Fruit fly (Drosophila melanogaster): ENCODE results near the gene pho.
A peak's percentile ranks its signal among the peaks of the same experiment; 100 is the strongest.

Gene pho

DNA sequence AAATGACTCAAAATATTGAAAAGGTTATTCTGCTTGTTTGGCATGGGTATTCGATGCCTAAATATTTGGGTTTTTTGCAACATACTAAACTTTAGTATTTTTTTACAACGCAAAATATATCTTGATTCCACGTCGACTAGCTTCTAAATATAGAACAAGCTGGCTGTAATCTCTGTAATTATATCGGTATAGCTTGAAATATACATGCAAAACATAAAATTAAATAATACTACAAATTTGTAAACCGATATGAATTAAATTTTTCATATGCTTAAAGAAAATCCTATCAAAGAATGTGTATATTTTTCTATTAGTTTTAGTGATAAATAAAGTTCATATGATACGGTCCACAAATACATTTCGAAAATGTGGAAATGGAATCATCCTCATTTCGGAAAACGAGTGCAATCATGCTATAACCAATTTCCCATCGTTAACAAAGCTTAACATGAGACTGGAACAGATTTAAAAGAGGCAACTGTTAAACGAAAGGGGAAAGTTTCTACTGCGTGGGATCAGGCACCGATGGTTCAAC lies at the start of gene pho (continued):
- no peak for TF ChIP-seq CG1792 (GFP tag; optimal IDR thresholded peaks at IDR 0.05)
- no peak for TF ChIP-seq CG4282 (GFP tag; optimal IDR thresholded peaks at IDR 0.05)
- TF ChIP-seq amos (GFP tag; IDR thresholded peaks at IDR 0.05; ENCODE audit: partially characterized antibody), result no peak
- TF ChIP-seq Mad (GFP tag; optimal IDR thresholded peaks at IDR 0.05), result peak; percentile 3
- no peak for TF ChIP-seq CG43689 (GFP tag; IDR thresholded peaks at IDR 0.05)
- TF ChIP-seq Bdp1 (GFP tag; optimal IDR thresholded peaks at IDR 0.05), result no peak
- no peak for TF ChIP-seq Hmx (GFP tag; optimal IDR thresholded peaks at IDR 0.05)
- TF ChIP-seq klu (GFP tag; IDR thresholded peaks at IDR 0.05), result no peak
- peak; percentile 33 for TF ChIP-seq CG3995 (GFP tag; optimal IDR thresholded peaks at IDR 0.05)
- TF ChIP-seq az2 (GFP tag; optimal IDR thresholded peaks at IDR 0.05), result no peak
- TF ChIP-seq HmgZ (tag; optimal IDR thresholded peaks at IDR 0.05), result no peak
- TF ChIP-seq MBD-R2 (GFP tag; IDR thresholded peaks at IDR 0.05), result no peak
- no peak for TF ChIP-seq Ada2b (GFP tag; IDR thresholded peaks at IDR 0.05)
- no peak for TF ChIP-seq ems (GFP tag; optimal IDR thresholded peaks at IDR 0.05)
- TF ChIP-seq CG2120 (GFP tag; optimal IDR thresholded peaks at IDR 0.05), result peak; percentile 43
- no peak for TF ChIP-seq jigr1 (GFP tag; IDR thresholded peaks at IDR 0.05)
- no peak for TF ChIP-seq sob (GFP tag; IDR thresholded peaks at IDR 0.05)
- TF ChIP-seq CG15269 (tag; optimal IDR thresholded peaks at IDR 0.05), result no peak
- no peak for TF ChIP-seq ac (GFP tag; optimal IDR thresholded peaks at IDR 0.05)

DNA sequence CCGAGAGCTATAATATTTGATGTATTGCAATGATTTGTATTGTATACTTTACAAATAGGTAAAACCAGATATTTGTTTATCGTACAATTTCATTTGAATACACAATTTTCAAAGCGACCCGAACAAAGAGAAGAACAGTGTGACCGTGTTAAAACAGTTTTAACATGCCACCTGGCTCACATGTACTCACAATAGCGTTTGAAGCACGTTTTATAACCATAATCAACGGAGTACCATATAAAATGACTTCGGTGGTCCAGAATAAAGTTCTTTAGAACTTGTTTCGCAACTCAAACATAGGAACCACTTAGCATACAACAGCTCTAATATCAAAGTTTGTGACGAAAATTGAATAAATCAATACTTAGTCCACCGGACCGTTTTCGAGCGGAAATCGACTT lies 49.1 kb upstream of the pho start, which contains the start of the genes Dyrk3 and Cadps:
TSS of gene Dyrk3 (minus strand) at position 150 of the 401 bp plus-strand sequence.
TSS of gene Cadps (plus strand) at position 274 of the 401 bp plus-strand sequence.
- TF ChIP-seq jumu (GFP tag; optimal IDR thresholded peaks at IDR 0.05), result no peak
- TF ChIP-seq gfzf (GFP tag; optimal IDR thresholded peaks at IDR 0.05), result peak; percentile 74
- no peak for TF ChIP-seq CG1792 (GFP tag; optimal IDR thresholded peaks at IDR 0.05)
- no peak for TF ChIP-seq CG10321 (GFP tag; IDR thresholded peaks at IDR 0.05)
- TF ChIP-seq MBD-R2 (GFP tag; IDR thresholded peaks at IDR 0.05), result peak; percentile 44; the same call in 1 of the 2 replicates
- peak; percentile 91 for TF ChIP-seq MESR4 (GFP tag; optimal IDR thresholded peaks at IDR 0.05)
- no peak for TF ChIP-seq CG12071 (GFP tag; optimal IDR thresholded peaks at IDR 0.05)
- no peak for TF ChIP-seq CG6272 (GFP tag; IDR thresholded peaks at IDR 0.05)
- TF ChIP-seq CG34224 (GFP tag; IDR thresholded peaks at IDR 0.05; ENCODE audit: partially characterized antibody), result no peak
- no peak for TF ChIP-seq Mes4 (GFP tag; optimal IDR thresholded peaks at IDR 0.05)
- TF ChIP-seq CG14860 (GFP tag; IDR thresholded peaks at IDR 0.05; ENCODE audit: partially characterized antibody), result no peak
- no peak for TF ChIP-seq Atf3 (GFP tag; optimal IDR thresholded peaks at IDR 0.05)
- no peak for TF ChIP-seq Fer3 (tag; optimal IDR thresholded peaks at IDR 0.05)
- peak; percentile 78 for TF ChIP-seq CG4617 (GFP tag; optimal IDR thresholded peaks at IDR 0.05; ENCODE audit: borderline replicate concordance)
- TF ChIP-seq unpg (GFP tag; optimal IDR thresholded peaks at IDR 0.05), result no peak
- TF ChIP-seq maf-S (GFP tag; optimal IDR thresholded peaks at IDR 0.05), result no peak
- peak; percentile 75 for TF ChIP-seq pfk (GFP tag; optimal IDR thresholded peaks at IDR 0.05)
- no peak for TF ChIP-seq CG5180 (GFP tag; optimal IDR thresholded peaks at IDR 0.05)
- TF ChIP-seq dpn (GFP tag; optimal IDR thresholded peaks at IDR 0.05), result no peak
- TF ChIP-seq Chrac-16 (GFP tag; optimal IDR thresholded peaks at IDR 0.05), result no peak
- no peak for TF ChIP-seq CG2129 (GFP tag; IDR thresholded peaks at IDR 0.05; ENCODE audit: partially characterized antibody)
- no peak for TF ChIP-seq Doc2 (GFP tag; IDR thresholded peaks at IDR 0.05)
- TF ChIP-seq CG33213 (GFP tag; optimal IDR thresholded peaks at IDR 0.05), result no peak
- no peak for TF ChIP-seq Optix (GFP tag; IDR thresholded peaks at IDR 0.05)
- no peak for TF ChIP-seq CG13894 (tag; optimal IDR thresholded peaks at IDR 0.05)
- TF ChIP-seq CG17385 (GFP tag; optimal IDR thresholded peaks at IDR 0.05), result no peak
- no peak for TF ChIP-seq tna (GFP tag; IDR thresholded peaks at IDR 0.05; ENCODE audit: partially characterized antibody)
- TF ChIP-seq nom (GFP tag; optimal IDR thresholded peaks at IDR 0.05), result peak; percentile 30
- TF ChIP-seq zfh2 (GFP tag; optimal IDR thresholded peaks at IDR 0.05), result peak; percentile 28
- no peak for TF ChIP-seq Bteb2 (GFP tag; optimal IDR thresholded peaks at IDR 0.05)
- no peak for TF ChIP-seq bab2 (GFP tag; optimal IDR thresholded peaks at IDR 0.05)
- peak in 1 of 2 experiments; percentile 17 for TF ChIP-seq crp (GFP tag; optimal IDR thresholded peaks at IDR 0.05)
- peak; percentile 33 for TF ChIP-seq Mad (GFP tag; optimal IDR thresholded peaks at IDR 0.05)
- TF ChIP-seq dmrt99B (tag; optimal IDR thresholded peaks at IDR 0.05), result no peak

Data from whole organism, embryonic.